Fruit fly (Drosophila melanogaster) whole organism, embryonic: ENCODE data around the gene CG13084.
A peak's percentile ranks its signal among the peaks of the same experiment; 100 is the strongest.

Experiments used
- Atf6 ChIP-seq: fragments of 200-800 bp; sonication (Bioruptor generic); IDR thresholded peaks from 2 replicates; pipeline ENCODE4 v1.3.6; 2022; ENCODE audit warnings: missing biosample characterization, missing genetic modification characterization
- BtbVII ChIP-seq: fragments of 200-800 bp; sonication (Bioruptor generic); optimal IDR thresholded peaks from 3 replicates; lab custom pipeline; 2017; ENCODE audit warnings: missing biosample characterization, mild to moderate bottlenecking, missing genetic modification characterization
- CG11247 ChIP-seq: fragments of 200-800 bp; sonication (Bioruptor generic); IDR thresholded peaks from 2 replicates; pipeline ENCODE4 v1.3.6; 2022; ENCODE audit warnings: missing biosample characterization, missing genetic modification characterization
- CG11398 ChIP-seq: fragments of 200-800 bp; sonication (Bioruptor generic); optimal IDR thresholded peaks from 2 replicates; lab custom pipeline; 2016; ENCODE audit warnings: missing biosample characterization, missing genetic modification characterization
- CG11696 ChIP-seq: fragments of 200-800 bp; sonication (Bioruptor generic); IDR thresholded peaks from 2 replicates; pipeline ENCODE4 v1.3.6; 2022; ENCODE audit warnings: missing biosample characterization, missing genetic modification characterization
- CG12391 ChIP-seq: fragments of 200-800 bp; sonication (Bioruptor generic); optimal IDR thresholded peaks from 3 replicates; lab custom pipeline; 2018; ENCODE audit warnings: missing biosample characterization, mild to moderate bottlenecking, missing genetic modification characterization, moderate library complexity
- CG12659 ChIP-seq: fragments of 200-800 bp; sonication (Bioruptor generic); optimal IDR thresholded peaks from 3 replicates; lab custom pipeline; 2017; ENCODE audit warnings: mild to moderate bottlenecking, missing biosample characterization, missing genetic modification reagents, missing genetic modification characterization
- CG14441 ChIP-seq: fragments of 200-800 bp; sonication (Bioruptor generic); IDR thresholded peaks from 2 replicates; pipeline ENCODE4 v1.3.6; 2022; ENCODE audit warnings: missing biosample characterization, missing genetic modification characterization
- CG15011 ChIP-seq: fragments of 200-800 bp; sonication (Bioruptor generic); optimal IDR thresholded peaks from 3 replicates; lab custom pipeline; 2018; ENCODE audit warnings: missing biosample characterization, mild to moderate bottlenecking, missing genetic modification characterization
- CG15514 ChIP-seq: fragments of 200-800 bp; sonication (Bioruptor generic); optimal IDR thresholded peaks from 3 replicates; lab custom pipeline; 2017; ENCODE audit warnings: missing biosample characterization, missing genetic modification characterization, mild to moderate bottlenecking, moderate library complexity, missing genetic modification reagents
- CG34422 ChIP-seq: fragments of 200-800 bp; sonication (Bioruptor generic); IDR thresholded peaks from 3 replicates; pipeline ENCODE4 v1.3.6; 2022; ENCODE audit warnings: missing biosample characterization, missing genetic modification characterization
- CG42726 ChIP-seq: fragments of 200-800 bp; sonication (Bioruptor generic); IDR thresholded peaks from 2 replicates; pipeline ENCODE4 v1.3.6; 2022; ENCODE audit warnings: missing biosample characterization, missing genetic modification characterization; ENCODE audit not compliant: partially characterized antibody
- CG43689 ChIP-seq: fragments of 200-800 bp; sonication (Bioruptor generic); IDR thresholded peaks from 2 replicates; pipeline ENCODE4 v1.3.6; 2022; ENCODE audit warnings: missing biosample characterization, missing genetic modification characterization
- CG5245 ChIP-seq: fragments of 200-800 bp; sonication (Bioruptor generic); optimal IDR thresholded peaks from 3 replicates; lab custom pipeline; 2016; ENCODE audit warnings: missing biosample characterization, missing genetic modification characterization
- CG6689 ChIP-seq: fragments of 200-800 bp; sonication (Bioruptor generic); IDR thresholded peaks from 2 replicates; pipeline ENCODE4 v1.3.6; 2022; ENCODE audit warnings: missing biosample characterization, missing genetic modification characterization
- CG6813 ChIP-seq: fragments of 200-800 bp; sonication (Bioruptor generic); optimal IDR thresholded peaks from 2 replicates; lab custom pipeline; 2017; ENCODE audit warnings: missing biosample characterization, missing genetic modification characterization, mild to moderate bottlenecking, moderate library complexity, missing genetic modification reagents
- CG9437 ChIP-seq: fragments of 200-800 bp; sonication (Bioruptor generic); optimal IDR thresholded peaks from 2 replicates; lab custom pipeline; 2018; ENCODE audit warnings: missing biosample characterization, mild to moderate bottlenecking, missing genetic modification characterization
- CG9797 ChIP-seq: fragments of 200-800 bp; sonication (Bioruptor generic); optimal IDR thresholded peaks from 3 replicates; lab custom pipeline; 2018; ENCODE audit warnings: missing biosample characterization, mild to moderate bottlenecking, missing genetic modification characterization
- CoRest ChIP-seq: fragments of 200-800 bp; sonication (Bioruptor generic); optimal IDR thresholded peaks from 3 replicates; lab custom pipeline; 2018; ENCODE audit warnings: missing biosample characterization, mild to moderate bottlenecking, missing genetic modification characterization, moderate library complexity
- E2f2 ChIP-seq: fragments of 200-800 bp; sonication (Bioruptor generic); IDR thresholded peaks from 2 replicates; pipeline ENCODE4 v1.3.6; 2022; ENCODE audit warnings: missing biosample characterization, missing genetic modification characterization
- Ets97D ChIP-seq: fragments of 200-800 bp; sonication (Bioruptor generic); optimal IDR thresholded peaks from 3 replicates; lab custom pipeline; 2016; ENCODE audit warnings: missing biosample characterization, missing genetic modification characterization
- Jarid2 ChIP-seq: fragments of 200-800 bp; sonication (Bioruptor generic); optimal IDR thresholded peaks from 3 replicates; lab custom pipeline; 2017; ENCODE audit warnings: mild to moderate bottlenecking, missing biosample characterization, missing genetic modification reagents, missing genetic modification characterization
- MBD-R2 ChIP-seq: fragments of 200-800 bp; sonication (Bioruptor generic); IDR thresholded peaks from 2 replicates; pipeline ENCODE4 v1.3.6; 2022; ENCODE audit warnings: missing biosample characterization, missing genetic modification characterization
- MESR4 ChIP-seq: fragments of 200-800 bp; sonication (Bioruptor generic); optimal IDR thresholded peaks from 2 replicates; lab custom pipeline; 2018; ENCODE audit warnings: missing biosample characterization, mild to moderate bottlenecking, missing genetic modification characterization, moderate library complexity
- NfI ChIP-seq: fragments of 200-800 bp; sonication (Bioruptor generic); optimal IDR thresholded peaks from 3 replicates; lab custom pipeline; 2018; ENCODE audit warnings: missing biosample characterization, mild to moderate bottlenecking, missing genetic modification characterization, moderate library complexity
- Ptx1 ChIP-seq: fragments of 200-800 bp; sonication (Bioruptor generic); IDR thresholded peaks from 2 replicates; pipeline ENCODE4 v1.3.6; 2022; ENCODE audit warnings: missing biosample characterization, missing genetic modification characterization
- Sox102F ChIP-seq: fragments of 200-800 bp; sonication (Bioruptor generic); optimal IDR thresholded peaks from 2 replicates; lab custom pipeline; 2018; ENCODE audit warnings: missing biosample characterization, mild to moderate bottlenecking, missing genetic modification characterization, moderate library complexity
- ac ChIP-seq: fragments of 200-800 bp; sonication (Bioruptor generic); optimal IDR thresholded peaks from 3 replicates; lab custom pipeline; 2017; ENCODE audit warnings: missing biosample characterization, mild to moderate bottlenecking, missing genetic modification characterization
- bigmax ChIP-seq: fragments of 200-800 bp; sonication (Bioruptor generic); optimal IDR thresholded peaks from 2 replicates; lab custom pipeline; 2018; ENCODE audit warnings: missing biosample characterization, mild to moderate bottlenecking, missing genetic modification characterization
- cad ChIP-seq: fragments of >200 bp; optimal IDR thresholded peaks from 2 replicates; lab custom pipeline; 2017; ENCODE audit warnings: missing biosample characterization, missing genetic modification characterization
- crp ChIP-seq, 2 experiments: fragments of 200-800 bp; sonication (Bioruptor generic); optimal IDR thresholded peaks; 2 replicates in 1 of 2; 3 replicates in 1 of 2; lab custom pipeline; 2017; ENCODE audit warnings: missing biosample characterization in 2 of 2, missing genetic modification characterization in 2 of 2, mild to moderate bottlenecking in 1 of 2, moderate library complexity in 1 of 2
- dpn ChIP-seq, 2 experiments: fragments of 200-800 bp; sonication (Bioruptor generic); optimal IDR thresholded peaks; 3 replicates each; lab custom pipeline; 2016; ENCODE audit warnings: missing biosample characterization in 2 of 2, missing genetic modification characterization in 2 of 2
- esg ChIP-seq: fragments of 200-800 bp; sonication (Bioruptor generic); conservative IDR thresholded peaks from 2 replicates; pipeline ENCODE4 v1.3.6; 2022; ENCODE audit warnings: missing biosample characterization, missing genetic modification characterization
- ewg ChIP-seq: fragments of 200-800 bp; sonication (Bioruptor generic); optimal IDR thresholded peaks from 3 replicates; lab custom pipeline; 2017; ENCODE audit warnings: mild to moderate bottlenecking, missing biosample characterization, missing genetic modification reagents, missing genetic modification characterization
- gcm2 ChIP-seq: fragments of 200-800 bp; sonication (Bioruptor generic); optimal IDR thresholded peaks from 2 replicates; lab custom pipeline; 2016; ENCODE audit warnings: missing biosample characterization, missing genetic modification characterization
- gfzf ChIP-seq: fragments of 200-800 bp; sonication (Bioruptor generic); optimal IDR thresholded peaks from 2 replicates; lab custom pipeline; 2016; ENCODE audit warnings: missing biosample characterization, mild to moderate bottlenecking, missing genetic modification characterization, moderate library complexity
- hb ChIP-seq: fragments of 200-800 bp; sonication (Bioruptor generic); IDR thresholded peaks from 3 replicates; pipeline ENCODE4 v1.3.6; 2022; ENCODE audit warnings: missing biosample characterization, missing genetic modification characterization; ENCODE audit not compliant: partially characterized antibody
- maf-S ChIP-seq: fragments of 200-800 bp; sonication (Bioruptor generic); optimal IDR thresholded peaks from 2 replicates; lab custom pipeline; 2016; ENCODE audit warnings: missing biosample characterization, missing genetic modification characterization
- nau ChIP-seq: fragments of 200-800 bp; sonication (Bioruptor generic); optimal IDR thresholded peaks from 3 replicates; lab custom pipeline; 2017; ENCODE audit warnings: missing biosample characterization, mild to moderate bottlenecking, missing genetic modification characterization, missing genetic modification reagents
- nerfin-2 ChIP-seq: fragments of 200-800 bp; sonication (Bioruptor generic); IDR thresholded peaks from 2 replicates; pipeline ENCODE4 v1.3.6; 2022; ENCODE audit warnings: missing biosample characterization, missing genetic modification characterization; ENCODE audit not compliant: partially characterized antibody
- nmo ChIP-seq: fragments of 200-800 bp; sonication (Bioruptor generic); optimal IDR thresholded peaks from 2 replicates; lab custom pipeline; 2018; ENCODE audit warnings: missing biosample characterization, mild to moderate bottlenecking, missing genetic modification characterization, moderate library complexity
- org-1 ChIP-seq: fragments of 200-800 bp; sonication (Bioruptor generic); optimal IDR thresholded peaks from 2 replicates; lab custom pipeline; 2017; ENCODE audit warnings: missing biosample characterization, missing genetic modification characterization
- pum ChIP-seq: fragments of 200-800 bp; sonication (Bioruptor generic); optimal IDR thresholded peaks from 2 replicates; lab custom pipeline; 2016; ENCODE audit warnings: missing biosample characterization, missing genetic modification characterization
- schlank ChIP-seq: fragments of 200-800 bp; sonication (Bioruptor generic); optimal IDR thresholded peaks from 2 replicates; lab custom pipeline; 2018; ENCODE audit warnings: missing biosample characterization, mild to moderate bottlenecking, missing genetic modification characterization
- shn ChIP-seq: fragments of 200-800 bp; sonication (Bioruptor generic); optimal IDR thresholded peaks from 3 replicates; lab custom pipeline; 2016; ENCODE audit warnings: missing biosample characterization, missing genetic modification characterization
- sr ChIP-seq: fragments of 200-800 bp; sonication (Bioruptor generic); IDR thresholded peaks from 3 replicates; pipeline ENCODE4 v1.3.6; 2022; ENCODE audit warnings: missing biosample characterization, missing genetic modification characterization
- stwl ChIP-seq: fragments of 200-800 bp; sonication (Bioruptor generic); optimal IDR thresholded peaks from 3 replicates; lab custom pipeline; 2018; ENCODE audit warnings: missing biosample characterization, mild to moderate bottlenecking, missing genetic modification characterization, moderate library complexity
- trem ChIP-seq: fragments of 200-800 bp; optimal IDR thresholded peaks from 3 replicates; lab custom pipeline; 2019; ENCODE audit warnings: missing biosample characterization, mild to moderate bottlenecking, missing genetic modification characterization, moderate library complexity
- vvl ChIP-seq: fragments of 200-800 bp; sonication (Bioruptor generic); IDR thresholded peaks from 2 replicates; pipeline ENCODE4 v1.3.6; 2022; ENCODE audit warnings: missing biosample characterization, missing genetic modification characterization
- wdn ChIP-seq: fragments of 200-800 bp; sonication (Bioruptor generic); IDR thresholded peaks from 2 replicates; pipeline ENCODE4 v1.3.6; 2022; ENCODE audit warnings: missing biosample characterization, missing genetic modification characterization
- zfh2 ChIP-seq: fragments of 200-800 bp; sonication (Bioruptor generic); optimal IDR thresholded peaks from 2 replicates; lab custom pipeline; 2016; ENCODE audit warnings: missing biosample characterization, missing genetic modification characterization

The CG13084 gene

DNA sequence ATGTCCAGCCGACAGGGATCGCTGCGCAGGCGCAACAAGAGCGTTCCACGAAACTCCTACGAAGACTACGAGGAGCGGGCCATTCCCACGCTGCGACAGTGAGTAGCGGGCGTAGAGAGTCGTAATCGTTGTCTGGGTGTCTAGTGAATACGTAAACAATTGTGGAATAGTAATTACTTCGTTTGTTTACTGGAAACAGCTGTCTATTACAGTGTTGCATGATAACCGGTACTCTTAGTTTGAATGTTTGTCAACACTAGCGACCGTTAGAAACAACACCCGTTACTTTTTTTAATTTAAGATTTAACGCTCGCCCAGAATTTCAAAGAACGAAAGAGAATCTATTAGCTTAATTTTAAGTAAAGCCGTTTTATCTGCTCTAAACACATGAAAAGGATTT, 45.4 kb downstream of the CG13084 start, which contains the start of gene CG10165 (continued):
- TF ChIP-seq CG11247, result no peak
- TF ChIP-seq ac (GFP tag; lab: Kevin White, UChicago), result no peak
- TF ChIP-seq gcm2 (GFP tag; lab: Kevin White, UChicago), result no peak
- TF ChIP-seq CG34422 (GFP tag; lab: Robert Waterston, UW), result peak; percentile 36; the same call in 1 of the 3 replicates
- TF ChIP-seq CG42726 (GFP tag; lab: Robert Waterston, UW), result no peak
- TF ChIP-seq CG14441 (GFP tag; lab: Robert Waterston, UW), result no peak
- TF ChIP-seq MESR4 (GFP tag; lab: Kevin White, UChicago), result peak; percentile 28
- TF ChIP-seq hb, result no peak
- no peak for TF ChIP-seq CG6689
- no peak for TF ChIP-seq bigmax (GFP tag; lab: Kevin White, UChicago)
- no peak for TF ChIP-seq CG12391 (tag; lab: Kevin White, UChicago)
- no peak for TF ChIP-seq CG12659
- 0 out of 2 replicates have a peak, but pooled peaks have one; percentile 12 for TF ChIP-seq E2f2 (GFP tag; lab: Robert Waterston, UW)
- no peak for TF ChIP-seq nmo (GFP tag; lab: Kevin White, UChicago)
- no peak for TF ChIP-seq wdn (GFP tag; lab: Robert Waterston, UW)
- no peak for TF ChIP-seq maf-S (GFP tag; lab: Kevin White, UChicago)
- TF ChIP-seq Sox102F (GFP tag; lab: Kevin White, UChicago), result no peak
- TF ChIP-seq ewg (GFP tag; lab: Kevin White, UChicago), result peak; percentile 33
- TF ChIP-seq stwl (tag; lab: Kevin White, UChicago), result peak; percentile 49
- TF ChIP-seq CG5245 (GFP tag; lab: Kevin White, UChicago), result no peak
- no peak for TF ChIP-seq Jarid2 (GFP tag; lab: Kevin White, UChicago)
- no peak for TF ChIP-seq esg
- TF ChIP-seq BtbVII (GFP tag; lab: Kevin White, UChicago), result no peak
- no peak for TF ChIP-seq sr
- no peak for TF ChIP-seq nerfin-2 (GFP tag; lab: Robert Waterston, UW)
- TF ChIP-seq NfI (GFP tag; lab: Kevin White, UChicago), result no peak
- no peak for TF ChIP-seq cad (GFP tag; lab: Kevin White, UChicago)
- TF ChIP-seq schlank (tag; lab: Kevin White, UChicago), result no peak
- peak; percentile 7 for TF ChIP-seq gfzf (GFP tag; lab: Kevin White, UChicago)
- TF ChIP-seq shn (GFP tag; lab: Kevin White, UChicago), result no peak
- TF ChIP-seq crp (GFP tag; optimal IDR thresholded peaks at IDR 0.05; lab: Kevin White, UChicago), result peak; percentile 49 to 88
- no peak for TF ChIP-seq pum (GFP tag; lab: Kevin White, UChicago)
- TF ChIP-seq CG9797 (GFP tag; lab: Kevin White, UChicago), result no peak
- no peak for TF ChIP-seq org-1 (GFP tag; lab: Kevin White, UChicago)
- TF ChIP-seq CG9437 (GFP tag; lab: Kevin White, UChicago), result peak; percentile 56
- peak; percentile 21 for TF ChIP-seq Ets97D (GFP tag; lab: Kevin White, UChicago)
- no peak for TF ChIP-seq CG15011 (GFP tag; lab: Kevin White, UChicago)
- no peak for TF ChIP-seq CG6813 (GFP tag; lab: Kevin White, UChicago)
- TF ChIP-seq Atf6 (GFP tag; lab: Robert Waterston, UW), result peak; percentile 45; the same call in 1 of the 2 replicates
- no peak for TF ChIP-seq CG11398 (GFP tag; lab: Kevin White, UChicago)
- TF ChIP-seq trem (tag; lab: Kevin White, UChicago), result peak; percentile 3
- TF ChIP-seq MBD-R2 (GFP tag; lab: Robert Waterston, UW), result peak; percentile 83
- peak; percentile 22 for TF ChIP-seq CG15514
- TF ChIP-seq Ptx1 (GFP tag; lab: Robert Waterston, UW), result no peak
- TF ChIP-seq vvl (GFP tag; lab: Robert Waterston, UW), result peak; percentile 47; the same call in 1 of the 2 replicates
- TF ChIP-seq nau (GFP tag; lab: Kevin White, UChicago), result no peak
- no peak for TF ChIP-seq CG43689 (GFP tag; lab: Robert Waterston, UW)
- no peak for TF ChIP-seq dpn (GFP tag; optimal IDR thresholded peaks at IDR 0.05; lab: Kevin White, UChicago)
- no peak for TF ChIP-seq zfh2
- peak; percentile 4 for TF ChIP-seq CoRest (tag; lab: Kevin White, UChicago)
- TF ChIP-seq CG11696 (GFP tag; lab: Robert Waterston, UW), result no peak
